Worm (Caenorhabditis elegans): ENCODE measurements around the gene mrpl-41.

- TF ChIP-seq unc-39 (tag; optimal IDR thresholded peaks at IDR 0.05) = no peak
- TF ChIP-seq mxl-2 (GFP tag; conservative IDR thresholded peaks at IDR 0.05) = no peak
- TF ChIP-seq lsy-2 (tag; optimal IDR thresholded peaks at IDR 0.05) = no peak
- TF ChIP-seq F49E8.2 (tag; optimal IDR thresholded peaks at IDR 0.05; ENCODE audit: borderline replicate concordance) = no peak
- no peak for TF ChIP-seq pha-4 (GFP tag; IDR thresholded peaks at IDR 0.05)
- no peak for TF ChIP-seq pha-4 (tag; optimal IDR thresholded peaks at IDR 0.05)
- no peak for TF ChIP-seq tra-1 (GFP tag; IDR thresholded peaks at IDR 0.05)
- TF ChIP-seq egl-27 (tag; optimal IDR thresholded peaks at IDR 0.05) = no peak
Measured at ce11 chrII:320783-321182, 32.0 kb downstream of the mrpl-41 start.

Data from whole organism, L4 larva.